Fruit fly (Drosophila melanogaster): ENCODE data around the gene CG43255.

Gene CG43255

dm6 chrX:8887410-8887809 lies 36.4 kb upstream of the CG43255 start:
- TF ChIP-seq CG1620 (GFP tag; optimal IDR thresholded peaks at IDR 0.05) (no peak), Clk (GFP tag; optimal IDR thresholded peaks at IDR 0.05) (no peak), ovo (GFP tag; optimal IDR thresholded peaks at IDR 0.05) (no peak), tj (GFP tag; optimal IDR thresholded peaks at IDR 0.05) (peak; percentile 29), toe (GFP tag; optimal IDR thresholded peaks at IDR 0.05) (peak; percentile 19), Hr96 (GFP tag; optimal IDR thresholded peaks at IDR 0.05) (no peak), Crg-1 (GFP tag; optimal IDR thresholded peaks at IDR 0.05) (no peak), Mnt (GFP tag; optimal IDR thresholded peaks at IDR 0.05) (peak; percentile 0), CG12768 (GFP tag; optimal IDR thresholded peaks at IDR 0.05) (no peak), cic (GFP tag; optimal IDR thresholded peaks at IDR 0.05) (peak; percentile 13), CG7101 (tag; optimal IDR thresholded peaks at IDR 0.05) (peak; percentile 8), cnc (optimal IDR thresholded peaks at IDR 0.05) (no peak), CG11617 (GFP tag; optimal IDR thresholded peaks at IDR 0.05) (no peak), CG5204 (GFP tag; optimal IDR thresholded peaks at IDR 0.05) (no peak), bab1 (GFP tag; optimal IDR thresholded peaks at IDR 0.05) (no peak), CG33017 (tag; optimal IDR thresholded peaks at IDR 0.05) (no peak), pad (GFP tag; optimal IDR thresholded peaks at IDR 0.05) (no peak), CG14711 (tag; optimal IDR thresholded peaks at IDR 0.05) (no peak)

- no peak for TF ChIP-seq kay (GFP tag; ENCODE audit: borderline replicate concordance)
- peak; percentile 18 for TF ChIP-seq bab1 (GFP tag; optimal IDR thresholded peaks at IDR 0.05)
- no peak for TF ChIP-seq CG7045 (GFP tag; optimal IDR thresholded peaks at IDR 0.05)
- peak; percentile 89 for TF ChIP-seq tj (GFP tag; optimal IDR thresholded peaks at IDR 0.05)
- peak; percentile 9 for TF ChIP-seq Mnt (GFP tag; optimal IDR thresholded peaks at IDR 0.05)
Observed at dm6 chrX:8888861-8889392, 34.8 kb upstream of the CG43255 start.

- TF ChIP-seq CG5204 (GFP tag; optimal IDR thresholded peaks at IDR 0.05) (peak; percentile 34), CG11617 (GFP tag; optimal IDR thresholded peaks at IDR 0.05) (no peak)
Observed at dm6 chrX:8890974-8891373, 32.8 kb upstream of the CG43255 start.

dm6 chrX:8891565-8892276 lies 32.0 kb upstream of the CG43255 start:
- TF ChIP-seq bab1 (GFP tag; optimal IDR thresholded peaks at IDR 0.05) (peak; percentile 49), ovo (GFP tag; optimal IDR thresholded peaks at IDR 0.05) (peak; percentile 82), kay (GFP tag; ENCODE audit: borderline replicate concordance) (no peak), cic (GFP tag; optimal IDR thresholded peaks at IDR 0.05) (no peak), toe (GFP tag; optimal IDR thresholded peaks at IDR 0.05) (no peak), tj (GFP tag; optimal IDR thresholded peaks at IDR 0.05) (peak; percentile 88), CG5204 (GFP tag; optimal IDR thresholded peaks at IDR 0.05) (peak; percentile 33), CG14711 (tag; optimal IDR thresholded peaks at IDR 0.05) (peak; percentile 42), CG11617 (GFP tag; optimal IDR thresholded peaks at IDR 0.05) (peak; percentile 37), CG1620 (GFP tag; optimal IDR thresholded peaks at IDR 0.05) (no peak), Crg-1 (GFP tag; optimal IDR thresholded peaks at IDR 0.05) (peak; percentile 40), Mnt (GFP tag; optimal IDR thresholded peaks at IDR 0.05) (peak; percentile 52)

- TF ChIP-seq CG7101 (tag; optimal IDR thresholded peaks at IDR 0.05) (peak; percentile 53), CG14711 (tag; optimal IDR thresholded peaks at IDR 0.05) (peak; percentile 7), Crg-1 (GFP tag; optimal IDR thresholded peaks at IDR 0.05) (no peak), bab1 (GFP tag; optimal IDR thresholded peaks at IDR 0.05) (peak; percentile 76), CG5204 (GFP tag; optimal IDR thresholded peaks at IDR 0.05) (peak; percentile 10), Clk (GFP tag; optimal IDR thresholded peaks at IDR 0.05) (no peak), tj (GFP tag; optimal IDR thresholded peaks at IDR 0.05) (peak; percentile 19), cnc (optimal IDR thresholded peaks at IDR 0.05) (no peak), toe (GFP tag; optimal IDR thresholded peaks at IDR 0.05) (no peak)
Observed at dm6 chrX:8892445-8893009, 31.2 kb upstream of the CG43255 start.

dm6 chrX:8893378-8893912 lies 30.3 kb upstream of the CG43255 start:
- no peak for TF ChIP-seq kay (GFP tag; ENCODE audit: borderline replicate concordance)
- TF ChIP-seq CG1620 (GFP tag; optimal IDR thresholded peaks at IDR 0.05), result no peak
- no peak for TF ChIP-seq toe (GFP tag; optimal IDR thresholded peaks at IDR 0.05)
- no peak for TF ChIP-seq Mnt (GFP tag; optimal IDR thresholded peaks at IDR 0.05)
- no peak for TF ChIP-seq CG5204 (GFP tag; optimal IDR thresholded peaks at IDR 0.05)
- TF ChIP-seq pad (GFP tag; optimal IDR thresholded peaks at IDR 0.05), result no peak
- no peak for TF ChIP-seq bab1 (GFP tag; optimal IDR thresholded peaks at IDR 0.05)
- no peak for TF ChIP-seq Clk (GFP tag; optimal IDR thresholded peaks at IDR 0.05)
- TF ChIP-seq CG14711 (tag; optimal IDR thresholded peaks at IDR 0.05), result no peak
- TF ChIP-seq CG12768 (GFP tag; optimal IDR thresholded peaks at IDR 0.05), result no peak
- no peak for TF ChIP-seq ovo (GFP tag; optimal IDR thresholded peaks at IDR 0.05)
- TF ChIP-seq CG11617 (GFP tag; optimal IDR thresholded peaks at IDR 0.05), result no peak
- no peak for TF ChIP-seq CG7101 (tag; optimal IDR thresholded peaks at IDR 0.05)
- no peak for TF ChIP-seq CG33017 (tag; optimal IDR thresholded peaks at IDR 0.05)
